Worm (Caenorhabditis elegans) whole organism, mixed stage, embryonic: Measurements from ENCODE around the gene nhr-112.
A peak's percentile ranks its signal among the peaks of the same experiment; 100 is the strongest.

ENCODE experiments used
- M03D4.4 ChIP-seq: sonication (generic microtip); optimal IDR thresholded peaks from 2 replicates; lab custom pipeline; 2017; ENCODE audit warnings: mild to moderate bottlenecking, missing genetic modification characterization, missing compliant biosample characterization
- bed-3 ChIP-seq: fragments of 200-800 bp; sonication (Bioruptor generic); optimal IDR thresholded peaks from 3 replicates; lab custom pipeline; 2018; ENCODE audit warnings: mild to moderate bottlenecking, missing genetic modification characterization, moderate library complexity, missing compliant biosample characterization
- blmp-1 ChIP-seq: fragments of 150-350 bp; optimal IDR thresholded peaks from 2 replicates; lab custom pipeline; 2014; ENCODE audit warnings: missing biosample characterization, missing genetic modification characterization
- ceh-39 ChIP-seq: fragments of 150-350 bp; optimal IDR thresholded peaks from 2 replicates; lab custom pipeline; 2014; ENCODE audit warnings: missing biosample characterization, missing genetic modification characterization
- ceh-43 ChIP-seq: fragments of 200-800 bp; sonication (Bioruptor generic); optimal IDR thresholded peaks from 2 replicates; lab custom pipeline; 2018; ENCODE audit warnings: mild to moderate bottlenecking, missing genetic modification characterization, moderate library complexity, missing compliant biosample characterization
- ceh-83 ChIP-seq: fragments of 200-800 bp; sonication (Bioruptor generic); optimal IDR thresholded peaks from 2 replicates; lab custom pipeline; 2018; ENCODE audit warnings: mild to moderate bottlenecking, missing genetic modification characterization, missing compliant biosample characterization
- ces-1 ChIP-seq: fragments of 150-350 bp; optimal IDR thresholded peaks from 2 replicates; lab custom pipeline; 2014; ENCODE audit warnings: missing biosample characterization, missing genetic modification reagents, missing genetic modification characterization
- cnd-1 ChIP-seq: fragments of 200-800 bp; sonication (Bioruptor generic); optimal IDR thresholded peaks from 2 replicates; lab custom pipeline; 2018; ENCODE audit warnings: mild to moderate bottlenecking, missing genetic modification characterization, missing compliant biosample characterization
- drap-1 ChIP-seq: fragments of 200-800 bp; sonication (Bioruptor generic); optimal IDR thresholded peaks from 3 replicates; lab custom pipeline; 2018; ENCODE audit warnings: mild to moderate bottlenecking, missing genetic modification characterization, missing compliant biosample characterization
- elt-1 ChIP-seq: sonication (generic microtip); optimal IDR thresholded peaks from 2 replicates; lab custom pipeline; 2017; ENCODE audit warnings: missing genetic modification characterization, mild to moderate bottlenecking, missing compliant biosample characterization, antibody characterized with exemption, moderate library complexity, borderline replicate concordance; ENCODE audit not compliant: insufficient read depth
- elt-3 ChIP-seq: fragments of 150-350 bp; optimal IDR thresholded peaks from 2 replicates; lab custom pipeline; 2014; ENCODE audit warnings: missing biosample characterization, missing genetic modification characterization
- flh-1 ChIP-seq: fragments of 200-800 bp; sonication (Bioruptor generic); optimal IDR thresholded peaks from 2 replicates; lab custom pipeline; 2018; ENCODE audit warnings: mild to moderate bottlenecking, missing genetic modification characterization, moderate library complexity, missing compliant biosample characterization
- hlh-1 ChIP-seq: fragments of 150-350 bp; optimal IDR thresholded peaks from 2 replicates; lab custom pipeline; 2014; ENCODE audit warnings: missing biosample characterization, missing genetic modification reagents, missing genetic modification characterization
- lin-13 ChIP-seq: fragments of 150-350 bp; optimal IDR thresholded peaks from 2 replicates; lab custom pipeline; 2014; ENCODE audit warnings: missing biosample characterization, missing genetic modification characterization
- lin-32 ChIP-seq: fragments of 200-800 bp; sonication (Bioruptor generic); optimal IDR thresholded peaks from 2 replicates; lab custom pipeline; 2018; ENCODE audit warnings: mild to moderate bottlenecking, missing genetic modification characterization, missing compliant biosample characterization
- lsy-2 ChIP-seq: fragments of 150-350 bp; optimal IDR thresholded peaks from 2 replicates; lab custom pipeline; 2014; ENCODE audit warnings: missing biosample characterization, missing genetic modification characterization
- mab-5 ChIP-seq: fragments of 150-350 bp; optimal IDR thresholded peaks from 2 replicates; lab custom pipeline; 2014; ENCODE audit warnings: missing biosample characterization, missing genetic modification characterization
- mls-2 ChIP-seq: sonication (generic microtip); optimal IDR thresholded peaks from 2 replicates; lab custom pipeline; 2016; ENCODE audit warnings: mild to moderate bottlenecking, missing genetic modification characterization, moderate library complexity, missing compliant biosample characterization
- nhr-12 ChIP-seq: fragments of 150-350 bp; optimal IDR thresholded peaks from 2 replicates; lab custom pipeline; 2014; ENCODE audit warnings: missing biosample characterization, missing genetic modification characterization
- nhr-2 ChIP-seq: fragments of 150-350 bp; optimal IDR thresholded peaks from 2 replicates; lab custom pipeline; 2014; ENCODE audit warnings: missing biosample characterization, missing genetic modification characterization
- nhr-237 ChIP-seq: fragments of 150-350 bp; optimal IDR thresholded peaks from 2 replicates; lab custom pipeline; 2014; ENCODE audit warnings: missing biosample characterization, missing genetic modification characterization
- nhr-28 ChIP-seq: fragments of 150-350 bp; optimal IDR thresholded peaks from 2 replicates; lab custom pipeline; 2014; ENCODE audit warnings: missing biosample characterization, missing genetic modification characterization
- nhr-76 ChIP-seq: sonication (generic microtip); optimal IDR thresholded peaks from 2 replicates; lab custom pipeline; 2017; ENCODE audit warnings: missing biosample characterization, missing genetic modification characterization
- sem-2 ChIP-seq: fragments of 200-800 bp; sonication (Bioruptor generic); optimal IDR thresholded peaks from 2 replicates; lab custom pipeline; 2018; ENCODE audit warnings: mild to moderate bottlenecking, missing genetic modification characterization, missing compliant biosample characterization
- snpc-4 ChIP-seq: fragments of 150-350 bp; optimal IDR thresholded peaks from 2 replicates; lab custom pipeline; 2014; ENCODE audit warnings: missing biosample characterization, missing genetic modification characterization
- sptf-1 ChIP-seq: sonication (generic microtip); optimal IDR thresholded peaks from 2 replicates; lab custom pipeline; 2017; ENCODE audit warnings: mild to moderate bottlenecking, missing genetic modification characterization, moderate library complexity, missing compliant biosample characterization
- tbx-8 ChIP-seq: fragments of 200-800 bp; sonication (Bioruptor generic); optimal IDR thresholded peaks from 2 replicates; lab custom pipeline; 2018; ENCODE audit warnings: mild to moderate bottlenecking, missing genetic modification characterization, moderate library complexity, missing compliant biosample characterization
- unc-120 ChIP-seq: sonication (generic microtip); optimal IDR thresholded peaks from 2 replicates; lab custom pipeline; 2017; ENCODE audit warnings: missing genetic modification characterization, missing compliant biosample characterization; ENCODE audit not compliant: poor library complexity, severe bottlenecking
- unc-39 ChIP-seq: fragments of 150-350 bp; optimal IDR thresholded peaks from 2 replicates; lab custom pipeline; 2014; ENCODE audit warnings: missing biosample characterization, missing genetic modification characterization
- unc-62 ChIP-seq: fragments of 150-350 bp; optimal IDR thresholded peaks from 2 replicates; lab custom pipeline; 2014; ENCODE audit warnings: missing biosample characterization, missing genetic modification reagents, missing genetic modification characterization
- zip-8 ChIP-seq: fragments of 150-350 bp; optimal IDR thresholded peaks from 2 replicates; lab custom pipeline; 2014; ENCODE audit warnings: missing biosample characterization, missing genetic modification characterization
- ztf-11 ChIP-seq: fragments of 150-350 bp; optimal IDR thresholded peaks from 2 replicates; lab custom pipeline; 2014; ENCODE audit warnings: missing biosample characterization, missing genetic modification characterization

Gene nhr-112

DNA sequence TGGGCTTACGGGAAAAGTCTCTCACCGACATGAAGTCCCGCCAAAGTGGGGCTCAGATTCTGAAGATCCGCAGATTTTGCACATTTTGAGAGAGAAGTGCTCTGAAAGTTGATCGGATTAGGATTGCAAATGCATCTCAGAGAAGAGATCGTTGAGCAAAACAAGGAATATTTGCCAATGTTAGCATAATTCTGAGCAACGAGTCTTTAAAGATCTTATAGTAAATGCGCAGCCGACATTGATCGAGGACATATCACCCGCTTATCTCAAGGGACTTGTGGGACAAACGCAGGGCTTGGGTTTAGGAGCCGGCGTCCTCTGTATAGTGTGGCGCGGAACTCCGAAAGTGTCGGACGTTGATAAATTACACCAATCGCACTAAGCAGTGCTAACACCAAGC lies at the start of gene nhr-112:
TSS of gene nhr-112 (minus strand) at position 101 of the 400 bp plus-strand sequence.
- TF ChIP-seq nhr-76 (no peak), cnd-1 (tag; lab: Kevin White, UChicago) (no peak), ztf-11 (tag; lab: Kevin White, UChicago) (no peak), lin-13 (tag; lab: Kevin White, UChicago) (no peak), ceh-39 (no peak), lsy-2 (tag; lab: Kevin White, UChicago) (no peak), tbx-8 (GFP tag; lab: Kevin White, UChicago) (no peak), nhr-12 (tag; lab: Kevin White, UChicago) (no peak), unc-120 (tag; lab: Kevin White, UChicago) (no peak), unc-39 (tag; lab: Kevin White, UChicago) (no peak), nhr-2 (tag; lab: Kevin White, UChicago) (no peak), M03D4.4 (tag; lab: Kevin White, UChicago) (no peak), mab-5 (tag; lab: Kevin White, UChicago) (no peak), sptf-1 (tag; lab: Kevin White, UChicago) (no peak), elt-1 (tag; lab: Kevin White, UChicago) (no peak), sem-2 (GFP tag; lab: Kevin White, UChicago) (no peak), ceh-83 (GFP tag; lab: Kevin White, UChicago) (no peak), ceh-43 (GFP tag; lab: Kevin White, UChicago) (no peak), blmp-1 (no peak)

DNA sequence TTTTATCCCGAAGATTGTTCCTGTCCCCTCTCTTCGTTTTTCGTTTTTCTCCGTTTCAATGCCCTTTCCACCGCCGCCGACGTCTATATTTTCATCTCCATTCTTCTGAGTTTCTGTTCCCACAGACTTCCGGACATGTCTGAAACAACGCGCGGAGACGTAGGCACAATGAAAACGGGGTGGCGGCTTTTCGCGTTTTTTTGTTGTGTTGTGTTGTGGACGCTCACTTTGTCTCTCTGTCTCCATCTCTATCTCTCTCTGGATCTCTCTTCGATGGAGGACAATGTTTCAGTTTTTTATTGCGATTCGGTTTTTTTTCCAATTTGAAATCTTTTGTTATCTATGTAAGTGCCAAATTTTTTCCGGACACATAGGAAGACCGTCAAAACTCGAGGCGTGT lies 36.3 kb upstream of the nhr-112 start:
- TF ChIP-seq bed-3 (GFP tag; lab: Kevin White, UChicago) (no peak), blmp-1 (no peak), ceh-83 (GFP tag; lab: Kevin White, UChicago) (no peak), snpc-4 (tag; lab: Kevin White, UChicago) (no peak), tbx-8 (GFP tag; lab: Kevin White, UChicago) (no peak), zip-8 (tag; lab: Kevin White, UChicago) (no peak), lin-32 (GFP tag; lab: Kevin White, UChicago) (no peak), mls-2 (tag; lab: Kevin White, UChicago) (no peak), nhr-76 (no peak), unc-120 (tag; lab: Kevin White, UChicago) (no peak)

DNA sequence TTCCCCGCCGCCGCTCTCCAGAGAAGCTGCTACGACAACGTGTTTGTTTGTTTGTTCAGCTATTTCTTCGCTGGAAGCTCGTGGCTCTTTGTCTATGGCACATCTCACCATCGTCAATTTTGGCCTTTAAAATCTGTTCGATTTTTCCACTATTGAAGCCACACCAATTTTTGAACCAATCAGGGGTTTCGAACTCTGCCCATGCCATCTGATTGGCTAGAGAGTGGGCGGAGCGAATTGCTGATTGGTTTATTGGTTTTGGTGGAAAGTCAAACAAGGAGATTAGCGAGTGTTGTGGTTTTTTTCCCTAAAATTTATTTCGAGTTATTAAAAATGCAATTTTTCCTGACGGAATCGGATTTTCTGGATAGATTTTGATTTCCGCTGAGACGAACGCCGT lies 32.5 kb upstream of the nhr-112 start:
- TF ChIP-seq elt-1 (tag; lab: Kevin White, UChicago) (no peak), cnd-1 (tag; lab: Kevin White, UChicago) (no peak), elt-3 (tag; lab: Kevin White, UChicago) (no peak), lin-13 (tag; lab: Kevin White, UChicago) (no peak), nhr-237 (no peak), unc-62 (no peak), bed-3 (GFP tag; lab: Kevin White, UChicago) (no peak), sptf-1 (tag; lab: Kevin White, UChicago) (no peak), flh-1 (GFP tag; lab: Kevin White, UChicago) (no peak), hlh-1 (tag; lab: Kevin White, UChicago) (no peak), snpc-4 (tag; lab: Kevin White, UChicago) (no peak), unc-39 (tag; lab: Kevin White, UChicago) (no peak), nhr-28 (tag; lab: Kevin White, UChicago) (no peak)
- TF ChIP-seq, all 35 proteins: peak for 0

DNA sequence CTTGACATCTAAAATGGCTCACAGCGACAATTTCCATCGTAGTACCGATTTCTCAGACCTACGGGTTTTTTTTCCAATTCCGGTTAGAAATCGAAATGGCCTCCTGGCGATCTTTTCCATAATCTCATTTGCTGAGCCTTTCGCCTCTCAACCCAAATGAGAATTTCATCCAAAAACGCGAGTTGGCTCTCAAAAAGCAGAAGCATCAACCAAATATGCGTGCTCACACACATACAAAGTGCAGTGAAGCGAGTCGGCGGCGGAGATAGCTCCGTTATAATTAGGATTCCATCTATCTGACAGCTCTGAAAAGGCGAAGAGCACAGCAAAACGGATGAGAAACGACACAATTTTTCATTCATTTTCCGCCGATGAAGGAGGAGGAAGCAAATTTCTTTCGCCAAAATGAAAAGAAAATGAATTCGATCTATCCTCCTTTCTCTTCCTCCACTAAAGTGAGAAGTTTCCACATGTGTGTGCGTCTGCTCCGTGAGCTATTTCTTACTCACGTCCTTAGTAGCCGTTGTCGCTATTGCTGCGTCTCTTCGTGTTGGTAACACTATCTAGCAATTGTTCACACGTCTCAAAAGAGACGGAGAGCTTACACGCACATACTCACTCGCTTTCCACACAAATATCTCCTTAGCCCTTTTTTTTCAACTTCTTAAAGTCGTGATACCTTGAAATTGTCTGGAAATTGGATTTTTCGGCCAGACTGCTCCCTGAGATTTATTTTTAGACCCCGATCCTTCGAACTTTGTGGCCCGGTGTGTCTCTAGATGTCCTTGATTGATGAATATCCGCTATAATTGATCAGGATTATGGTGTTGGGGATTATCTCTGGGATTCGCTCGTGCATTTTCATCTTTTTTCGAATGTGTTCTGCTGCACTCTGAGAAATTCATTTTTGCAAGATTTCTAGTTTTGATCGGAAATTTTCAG lies 28.7 kb upstream of the nhr-112 start:
- TF ChIP-seq sptf-1 (tag; lab: Kevin White, UChicago), result no peak
- no peak for TF ChIP-seq bed-3 (GFP tag; lab: Kevin White, UChicago)
- TF ChIP-seq nhr-28 (tag; lab: Kevin White, UChicago), result no peak
- TF ChIP-seq mab-5 (tag; lab: Kevin White, UChicago), result no peak
- peak; percentile 2 for TF ChIP-seq unc-62
- no peak for TF ChIP-seq lin-32 (GFP tag; lab: Kevin White, UChicago)
- TF ChIP-seq snpc-4 (tag; lab: Kevin White, UChicago), result no peak
- no peak for TF ChIP-seq hlh-1 (tag; lab: Kevin White, UChicago)
- TF ChIP-seq ztf-11 (tag; lab: Kevin White, UChicago), result no peak
- TF ChIP-seq elt-3 (tag; lab: Kevin White, UChicago), result no peak
- peak; percentile 19 for TF ChIP-seq drap-1 (GFP tag; lab: Kevin White, UChicago)
- TF ChIP-seq tbx-8 (GFP tag; lab: Kevin White, UChicago), result no peak
- TF ChIP-seq ceh-39, result no peak
- TF ChIP-seq elt-1 (tag; lab: Kevin White, UChicago), result no peak
- peak; percentile 59 for TF ChIP-seq ces-1 (GFP tag; lab: Kevin White, UChicago)
- TF ChIP-seq ceh-83 (GFP tag; lab: Kevin White, UChicago), result no peak
